Worm (Caenorhabditis elegans) whole organism, midembryonic: ENCODE results near the gene AC3.12.

Experiments
- T22C8.4 ChIP-seq: fragments of 200-800 bp; sonication (Bioruptor generic); IDR thresholded peaks from 2 replicates; pipeline ENCODE4 v1.3.6; 2022; ENCODE audit warnings: missing genetic modification characterization, missing compliant biosample characterization
- cog-1 ChIP-seq: sonication (generic microtip); optimal IDR thresholded peaks from 2 replicates; lab custom pipeline; 2016; ENCODE audit warnings: missing genetic modification characterization, missing compliant biosample characterization
- flt-1 ChIP-seq: fragments of 200-800 bp; sonication (Bioruptor generic); IDR thresholded peaks from 2 replicates; pipeline ENCODE4 v1.3.6; 2022; ENCODE audit warnings: missing genetic modification characterization, missing compliant biosample characterization
- klf-2 ChIP-seq: fragments of 200-800 bp; sonication (Bioruptor generic); conservative IDR thresholded peaks from 2 replicates; pipeline ENCODE4 v1.3.6; 2022; ENCODE audit warnings: missing genetic modification reagents, missing genetic modification characterization, missing compliant biosample characterization
- med-1 ChIP-seq: sonication (generic microtip); optimal IDR thresholded peaks from 2 replicates; lab custom pipeline; 2017; ENCODE audit warnings: missing genetic modification characterization, mild to moderate bottlenecking, missing compliant biosample characterization, antibody characterized with exemption, missing genetic modification reagents; ENCODE audit not compliant: insufficient read depth
- ref-1 ChIP-seq: fragments of 200-800 bp; sonication (Bioruptor generic); conservative IDR thresholded peaks from 2 replicates; pipeline ENCODE4 v1.3.6; 2022; ENCODE audit warnings: missing genetic modification reagents, missing genetic modification characterization, missing compliant biosample characterization
- tab-1 ChIP-seq: fragments of 200-800 bp; sonication (Bioruptor generic); IDR thresholded peaks from 2 replicates; pipeline ENCODE4 v1.3.6; 2022; ENCODE audit warnings: missing genetic modification characterization, missing compliant biosample characterization
- ztf-23 ChIP-seq: fragments of 200-800 bp; sonication (Bioruptor generic); IDR thresholded peaks from 2 replicates; pipeline ENCODE4 v1.3.6; 2022; ENCODE audit warnings: missing genetic modification reagents, missing genetic modification characterization, missing compliant biosample characterization
- ztf-29 ChIP-seq: fragments of 200-800 bp; sonication (Bioruptor generic); IDR thresholded peaks from 2 replicates; pipeline ENCODE4 v1.3.6; 2022; ENCODE audit warnings: missing genetic modification reagents, missing genetic modification characterization, missing compliant biosample characterization

The AC3.12 gene

ce11 chrV:10406313-10406712 is 27.1 kb upstream of the AC3.12 start, which contains the start of gene F15H10.7:
Gene F15H10.7 (minus strand): TSS chrV:10406413.
- no peak for TF ChIP-seq ztf-23 (GFP tag; lab: Robert Waterston, UW)
- TF ChIP-seq ztf-29 (GFP tag; lab: Robert Waterston, UW) = no peak
- TF ChIP-seq klf-2 = no peak
- no peak for TF ChIP-seq ref-1
- no peak for TF ChIP-seq med-1 (GFP tag; lab: Kevin White, UChicago)
- TF ChIP-seq cog-1 (tag; lab: Kevin White, UChicago) = no peak

ce11 chrV:10404701-10405100 is 25.5 kb upstream of the AC3.12 start:
- TF ChIP-seq ztf-29 (GFP tag; lab: Robert Waterston, UW) (no peak), klf-2 (no peak), tab-1 (GFP tag; lab: Robert Waterston, UW) (no peak), ztf-23 (GFP tag; lab: Robert Waterston, UW) (no peak), flt-1 (GFP tag; lab: Robert Waterston, UW) (no peak), cog-1 (tag; lab: Kevin White, UChicago) (no peak), T22C8.4 (GFP tag; lab: Robert Waterston, UW) (no peak), ref-1 (no peak), med-1 (GFP tag; lab: Kevin White, UChicago) (no peak)

DNA sequence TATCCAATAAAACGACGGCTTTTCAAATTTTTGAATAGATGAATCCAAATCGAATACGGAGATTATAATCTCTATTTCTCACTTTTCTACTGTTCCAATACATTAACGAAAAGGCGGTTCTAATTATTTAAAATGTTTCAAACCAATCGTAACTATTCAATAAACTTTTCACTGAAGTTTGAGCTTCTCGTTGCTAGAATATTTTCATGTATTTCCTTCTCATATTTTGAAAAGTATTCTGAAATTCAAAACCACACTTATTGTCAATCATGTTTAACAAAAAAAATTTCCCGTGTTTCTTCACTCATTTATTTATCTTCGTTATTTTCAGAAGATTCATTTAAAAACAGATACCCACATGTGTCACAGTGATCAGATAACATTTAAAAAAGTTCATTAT is 23.6 kb upstream of the AC3.12 start, which contains the start of gene F15H10.8:
Gene F15H10.8, minus strand, starts transcription at position 101 of the 400 bp plus-strand sequence.
- TF ChIP-seq klf-2 = no peak
- TF ChIP-seq ref-1 = no peak
- TF ChIP-seq flt-1 (GFP tag; lab: Robert Waterston, UW) = no peak
- no peak for TF ChIP-seq ztf-29 (GFP tag; lab: Robert Waterston, UW)
- no peak for TF ChIP-seq tab-1 (GFP tag; lab: Robert Waterston, UW)
- no peak for TF ChIP-seq med-1 (GFP tag; lab: Kevin White, UChicago)
- no peak for TF ChIP-seq ztf-23 (GFP tag; lab: Robert Waterston, UW)
- no peak for TF ChIP-seq cog-1 (tag; lab: Kevin White, UChicago)
- TF ChIP-seq T22C8.4 (GFP tag; lab: Robert Waterston, UW) = no peak

DNA sequence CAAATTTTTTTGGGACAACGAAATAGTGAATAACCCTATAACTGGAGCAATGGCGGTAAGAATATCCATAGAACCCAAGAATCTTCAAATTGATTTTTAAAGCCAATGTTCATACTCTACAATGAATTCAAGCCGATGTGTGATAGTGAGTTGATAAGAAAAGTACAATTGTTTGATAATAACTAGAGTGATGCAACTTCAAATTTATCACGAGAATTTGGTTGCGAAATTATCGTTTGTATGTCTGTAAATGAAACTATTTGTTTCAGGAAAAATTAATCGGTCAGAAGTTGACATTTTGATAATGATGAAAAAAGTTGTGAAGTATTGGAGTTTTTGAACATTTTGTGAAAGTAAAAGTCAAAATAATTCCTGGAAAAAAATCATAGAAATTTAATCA is 20.1 kb upstream of the AC3.12 start:
- no peak for TF ChIP-seq med-1 (GFP tag; lab: Kevin White, UChicago)
- no peak for TF ChIP-seq ztf-23 (GFP tag; lab: Robert Waterston, UW)
- TF ChIP-seq tab-1 (GFP tag; lab: Robert Waterston, UW) = no peak
- TF ChIP-seq T22C8.4 (GFP tag; lab: Robert Waterston, UW) = no peak
- TF ChIP-seq klf-2 = no peak
- TF ChIP-seq cog-1 (tag; lab: Kevin White, UChicago) = no peak

DNA sequence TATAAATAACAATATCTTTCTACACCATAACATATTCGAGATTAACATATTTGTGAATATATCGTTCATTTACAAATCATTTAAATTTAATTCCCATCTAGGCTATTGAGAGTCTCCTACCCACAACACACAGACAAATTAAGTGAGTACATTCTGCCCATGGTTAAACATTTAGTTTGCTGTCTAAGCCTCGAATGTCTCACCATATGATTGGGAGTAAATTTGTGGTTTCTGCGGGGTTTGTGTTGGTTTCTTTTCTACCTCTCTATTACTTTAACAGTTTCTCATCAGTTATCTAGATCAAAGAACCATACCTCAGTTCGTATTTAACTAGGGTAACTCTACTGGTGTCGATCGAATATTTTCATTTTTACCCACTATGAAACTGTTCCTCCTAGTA is 19.2 kb upstream of the AC3.12 start, which contains the start of gene ugt-2:
Gene ugt-2, plus strand, starts transcription at position 371 of the 400 bp plus-strand sequence.
- no peak for TF ChIP-seq ztf-29 (GFP tag; lab: Robert Waterston, UW)
- TF ChIP-seq cog-1 (tag; lab: Kevin White, UChicago) = no peak
- no peak for TF ChIP-seq ref-1
- TF ChIP-seq T22C8.4 (GFP tag; lab: Robert Waterston, UW) = no peak

DNA sequence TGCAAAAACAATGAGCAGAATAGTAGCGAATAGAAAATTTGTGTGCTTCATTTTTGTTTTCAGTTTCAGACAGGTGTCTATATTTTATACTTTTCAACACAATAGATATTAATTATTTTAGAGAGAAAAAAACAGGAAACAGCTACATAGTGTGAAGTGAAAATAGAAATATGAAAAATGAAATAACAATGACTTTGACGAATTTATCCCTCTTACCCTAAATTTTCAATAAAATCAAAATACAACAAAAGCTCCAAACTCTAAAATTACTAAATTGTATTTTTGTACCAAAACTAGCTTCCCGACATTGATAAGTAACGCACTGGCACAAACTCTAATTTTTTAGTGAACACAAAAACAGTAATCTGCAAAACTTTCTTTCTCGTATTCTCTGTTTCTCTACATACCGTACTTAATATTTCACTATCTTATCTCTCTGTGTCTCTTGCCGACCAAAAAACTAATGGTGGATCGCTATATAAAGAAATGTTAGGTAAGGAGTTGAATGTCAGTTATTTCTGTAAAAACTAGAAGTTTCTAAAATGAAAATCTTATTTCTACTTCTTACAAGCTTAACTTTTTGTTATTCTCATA is 16.1 kb upstream of the AC3.12 start, which contains the start of the genes col-151 and ugt-1:
Gene col-151, minus strand, starts transcription at position 51 of the 594 bp plus-strand sequence.
Gene ugt-1, plus strand, starts transcription at position 491 of the 594 bp plus-strand sequence.
- TF ChIP-seq flt-1 (GFP tag; lab: Robert Waterston, UW) = no peak
- TF ChIP-seq ref-1 = no peak
- no peak for TF ChIP-seq ztf-23 (GFP tag; lab: Robert Waterston, UW)
- TF ChIP-seq ztf-29 (GFP tag; lab: Robert Waterston, UW) = no peak
- no peak for TF ChIP-seq tab-1 (GFP tag; lab: Robert Waterston, UW)
- no peak for TF ChIP-seq med-1 (GFP tag; lab: Kevin White, UChicago)
- TF ChIP-seq cog-1 (tag; lab: Kevin White, UChicago) = no peak
- TF ChIP-seq klf-2 = no peak
- TF ChIP-seq T22C8.4 (GFP tag; lab: Robert Waterston, UW) = no peak

- TF ChIP-seq flt-1 (GFP tag; lab: Robert Waterston, UW) = no peak
- no peak for TF ChIP-seq ref-1
- no peak for TF ChIP-seq tab-1 (GFP tag; lab: Robert Waterston, UW)
- TF ChIP-seq med-1 (GFP tag; lab: Kevin White, UChicago) = no peak
- no peak for TF ChIP-seq ztf-29 (GFP tag; lab: Robert Waterston, UW)
- TF ChIP-seq cog-1 (tag; lab: Kevin White, UChicago) = no peak
These were observed 14.5 kb upstream of the AC3.12 start for ce11 chrV:10393708-10394107.

DNA sequence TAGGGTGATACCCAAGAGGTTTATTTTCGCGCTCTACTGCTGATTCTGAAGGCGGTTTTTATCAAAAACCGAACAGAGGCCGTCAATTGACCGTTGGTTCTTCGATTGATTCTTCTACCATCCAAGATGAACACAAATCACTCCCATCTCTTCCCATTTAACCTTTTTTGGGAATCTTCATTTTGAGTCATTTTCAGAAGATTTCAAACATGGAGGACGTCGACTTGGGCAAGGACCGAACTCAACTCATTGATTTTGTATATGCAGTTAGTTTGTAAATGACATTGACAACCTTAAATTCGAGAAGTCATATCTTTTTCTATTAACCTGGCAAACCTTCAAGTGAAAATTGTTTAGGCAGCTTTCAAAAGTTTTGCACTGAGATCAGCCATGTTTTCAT is 9.1 kb upstream of the AC3.12 start, which contains the start of gene AC3.5:
Gene AC3.5, plus strand, starts transcription at position 210 of the 400 bp plus-strand sequence.
- no peak for TF ChIP-seq med-1 (GFP tag; lab: Kevin White, UChicago)
- TF ChIP-seq klf-2 = no peak
- TF ChIP-seq tab-1 (GFP tag; lab: Robert Waterston, UW) = no peak
- TF ChIP-seq ztf-29 (GFP tag; lab: Robert Waterston, UW) = no peak
- TF ChIP-seq cog-1 (tag; lab: Kevin White, UChicago) = no peak
- TF ChIP-seq flt-1 (GFP tag; lab: Robert Waterston, UW) = no peak
- no peak for TF ChIP-seq ref-1
- TF ChIP-seq ztf-23 (GFP tag; lab: Robert Waterston, UW) = no peak

DNA sequence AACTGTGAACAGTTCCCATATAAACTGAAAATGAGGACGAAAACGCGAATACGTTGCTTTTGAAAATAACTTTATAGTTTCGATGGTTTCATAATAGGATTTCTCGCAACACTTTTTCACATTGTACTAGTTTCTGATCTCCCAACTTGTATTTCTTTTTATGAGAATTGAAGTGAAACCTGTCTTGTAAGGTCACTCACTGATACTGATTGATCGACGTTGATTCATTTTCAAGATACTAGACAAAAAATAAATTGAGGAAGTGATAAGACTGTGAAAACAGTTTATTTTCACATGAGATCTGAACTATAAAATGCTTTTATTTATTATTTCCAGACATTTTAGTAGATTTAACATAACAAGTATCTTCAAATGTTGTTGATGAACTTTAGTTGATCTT is 8.2 kb upstream of the AC3.12 start:
- no peak for TF ChIP-seq tab-1 (GFP tag; lab: Robert Waterston, UW)
- no peak for TF ChIP-seq T22C8.4 (GFP tag; lab: Robert Waterston, UW)
- no peak for TF ChIP-seq flt-1 (GFP tag; lab: Robert Waterston, UW)
- no peak for TF ChIP-seq med-1 (GFP tag; lab: Kevin White, UChicago)
- TF ChIP-seq klf-2 = no peak
- no peak for TF ChIP-seq ztf-29 (GFP tag; lab: Robert Waterston, UW)
- no peak for TF ChIP-seq ztf-23 (GFP tag; lab: Robert Waterston, UW)
- no peak for TF ChIP-seq cog-1 (tag; lab: Kevin White, UChicago)
- no peak for TF ChIP-seq ref-1
